Worm (Caenorhabditis elegans) whole organism, mixed stage, embryonic: Measurements from ENCODE around the gene F23H11.2.

ENCODE experiments used
- elt-1 ChIP-seq: sonication (generic microtip); optimal IDR thresholded peaks from 2 replicates; lab custom pipeline; 2017; ENCODE audit warnings: missing genetic modification characterization, mild to moderate bottlenecking, missing compliant biosample characterization, antibody characterized with exemption, moderate library complexity, borderline replicate concordance; ENCODE audit not compliant: insufficient read depth
- ztf-11 ChIP-seq: fragments of 150-350 bp; optimal IDR thresholded peaks from 2 replicates; lab custom pipeline; 2014; ENCODE audit warnings: missing biosample characterization, missing genetic modification characterization

ce11 chrIII:901148-901547, 5.6 kb downstream of the F23H11.2 start, which contains the start of gene sucl-2:
- TF ChIP-seq elt-1 (tag; lab: Kevin White, UChicago) (no peak), ztf-11 (tag; lab: Kevin White, UChicago) (no peak)
